Fruit fly (Drosophila melanogaster): ENCODE data around the gene RpS10b.

Gene RpS10b

dm6 chrX:19645873-19646541 lies 48.2 kb downstream of the RpS10b start, which contains the start of gene Arp10 (continued):
- TF ChIP-seq TFAM (GFP tag; optimal IDR thresholded peaks at IDR 0.05), result no peak
- peak in 1 of 2 experiments; percentile 22 for TF ChIP-seq Dfd (GFP tag; optimal IDR thresholded peaks at IDR 0.05)
- TF ChIP-seq Antp (GFP tag; optimal IDR thresholded peaks at IDR 0.05), result peak; percentile 0
- peak; percentile 23 for TF ChIP-seq CG30403 (GFP tag; optimal IDR thresholded peaks at IDR 0.05)
- peak; percentile 92 for TF ChIP-seq ssp (GFP tag; IDR thresholded peaks at IDR 0.05)
- peak; percentile 55; the same call in 1 of the 2 replicates for TF ChIP-seq CG1024 (GFP tag; IDR thresholded peaks at IDR 0.05)
- peak; percentile 58 for TF ChIP-seq zf30C (GFP tag; optimal IDR thresholded peaks at IDR 0.05)
- peak; percentile 57 for TF ChIP-seq Med (GFP tag)
- peak; percentile 57 for TF ChIP-seq Sry-δ (GFP tag; optimal IDR thresholded peaks at IDR 0.05)
- peak; percentile 26 for TF ChIP-seq sug (tag; optimal IDR thresholded peaks at IDR 0.05)
- TF ChIP-seq CG17568 (GFP tag; optimal IDR thresholded peaks at IDR 0.05), result no peak
- TF ChIP-seq CG13775 (GFP tag; optimal IDR thresholded peaks at IDR 0.05), result no peak
- TF ChIP-seq maf-S (GFP tag; optimal IDR thresholded peaks at IDR 0.05), result no peak
- TF ChIP-seq CG32532 (GFP tag; IDR thresholded peaks at IDR 0.05), result peak; percentile 36; the same call in 1 of the 2 replicates
- TF ChIP-seq salm (tag; optimal IDR thresholded peaks at IDR 0.05), result no peak
- TF ChIP-seq Asciz (GFP tag; optimal IDR thresholded peaks at IDR 0.05), result no peak
- peak; percentile 98 for TF ChIP-seq CG7745 (tag; optimal IDR thresholded peaks at IDR 0.05)
- no peak for TF ChIP-seq HLH3B (GFP tag; IDR thresholded peaks at IDR 0.05)
- peak; percentile 64 for TF ChIP-seq CG1603 (tag; optimal IDR thresholded peaks at IDR 0.05)
- TF ChIP-seq Nf-YB (GFP tag; optimal IDR thresholded peaks at IDR 0.05), result no peak
- TF ChIP-seq CG18619 (GFP tag; optimal IDR thresholded peaks at IDR 0.05), result no peak
- TF ChIP-seq CG8290 (GFP tag; optimal IDR thresholded peaks at IDR 0.05), result peak; percentile 42
- no peak for TF ChIP-seq CG8290 (tag; optimal IDR thresholded peaks at IDR 0.05)
- TF ChIP-seq Ada2b (GFP tag; IDR thresholded peaks at IDR 0.05), result no peak
- TF ChIP-seq CG31388 (GFP tag; optimal IDR thresholded peaks at IDR 0.05), result no peak
- TF ChIP-seq CG34376 (GFP tag; optimal IDR thresholded peaks at IDR 0.05), result no peak
- TF ChIP-seq bowl (GFP tag; IDR thresholded peaks at IDR 0.05), result no peak
- peak; percentile 60 for TF ChIP-seq CG15514 (GFP tag; optimal IDR thresholded peaks at IDR 0.05)
- TF ChIP-seq Scr (GFP tag; IDR thresholded peaks at IDR 0.05; ENCODE audit: partially characterized antibody), result peak; percentile 51
- TF ChIP-seq Elba2 (GFP tag; optimal IDR thresholded peaks at IDR 0.05), result peak; percentile 56
- TF ChIP-seq ind (GFP tag; optimal IDR thresholded peaks at IDR 0.05), result peak; percentile 0
- peak; percentile 32 for TF ChIP-seq CHES-1-like (GFP tag; optimal IDR thresholded peaks at IDR 0.05)
- TF ChIP-seq CG4424 (GFP tag; optimal IDR thresholded peaks at IDR 0.05), result peak; percentile 1
- peak; percentile 25 for TF ChIP-seq nmo (GFP tag; optimal IDR thresholded peaks at IDR 0.05)
- peak; percentile 44; the same call in 1 of the 2 replicates for TF ChIP-seq amos (GFP tag; IDR thresholded peaks at IDR 0.05; ENCODE audit: partially characterized antibody)
- TF ChIP-seq tgo (GFP tag; IDR thresholded peaks at IDR 0.05), result no peak
- peak; percentile 41 for TF ChIP-seq CG2120 (GFP tag; optimal IDR thresholded peaks at IDR 0.05)
- no peak for TF ChIP-seq Eip74EF (GFP tag; optimal IDR thresholded peaks at IDR 0.05)
- TF ChIP-seq Ets97D (GFP tag; optimal IDR thresholded peaks at IDR 0.05), result peak; percentile 15
- TF ChIP-seq CkIIα-i1 (GFP tag; IDR thresholded peaks at IDR 0.05), result no peak
- no peak for TF ChIP-seq tup (GFP tag; optimal IDR thresholded peaks at IDR 0.05)
- TF ChIP-seq CG5245 (GFP tag; optimal IDR thresholded peaks at IDR 0.05), result no peak
- 0 out of 2 replicates have a peak, but pooled peaks have one; percentile 31 for TF ChIP-seq hbn (GFP tag; IDR thresholded peaks at IDR 0.05; ENCODE audit: partially characterized antibody)
- peak; percentile 82 for TF ChIP-seq Meics (GFP tag; optimal IDR thresholded peaks at IDR 0.05)
- TF ChIP-seq CG17361 (GFP tag; IDR thresholded peaks at IDR 0.05), result 0 out of 3 replicates have a peak, but pooled peaks have one; percentile 35
- TF ChIP-seq CG12299 (tag; optimal IDR thresholded peaks at IDR 0.05), result no peak
- TF ChIP-seq CG12391 (tag; optimal IDR thresholded peaks at IDR 0.05), result peak; percentile 33
- no peak for TF ChIP-seq Lim3 (GFP tag; IDR thresholded peaks at IDR 0.05)
- TF ChIP-seq CG4617 (GFP tag; optimal IDR thresholded peaks at IDR 0.05; ENCODE audit: borderline replicate concordance), result peak; percentile 39
- TF ChIP-seq Spps (tag; optimal IDR thresholded peaks at IDR 0.05), result no peak

Data from whole organism, embryonic.